Worm (Caenorhabditis elegans): Measurements from ENCODE around the gene let-70.

The let-70 gene

ce11 chrIV:11082789-11083235 lies 759 bp upstream of the let-70 start (continued):
- TF ChIP-seq ama-1 (optimal IDR thresholded peaks at IDR 0.05), result peak; percentile 24
- peak in 1 of 2 experiments; percentile 40 for TF ChIP-seq ama-1 (GFP tag; optimal IDR thresholded peaks at IDR 0.05)
- TF ChIP-seq F22D6.2 (tag; optimal IDR thresholded peaks at IDR 0.05), result peak; percentile 64
- TF ChIP-seq ceh-40 (GFP tag; IDR thresholded peaks at IDR 0.05), result no peak
- TF ChIP-seq lsl-1 (GFP tag; optimal IDR thresholded peaks at IDR 0.05), result no peak
- peak; percentile 30; the same call in 1 of the 2 replicates for TF ChIP-seq bed-2 (GFP tag; IDR thresholded peaks at IDR 0.05)
- TF ChIP-seq nhr-80 (tag; optimal IDR thresholded peaks at IDR 0.05), result peak; percentile 75
- TF ChIP-seq die-1 (tag; optimal IDR thresholded peaks at IDR 0.05), result peak; percentile 70
- TF ChIP-seq sdz-38 (tag; optimal IDR thresholded peaks at IDR 0.05), result no peak
- no peak for TF ChIP-seq fkh-3 (tag; optimal IDR thresholded peaks at IDR 0.05)
- TF ChIP-seq unc-62 (GFP tag; optimal IDR thresholded peaks at IDR 0.05), result peak; percentile 53
- TF ChIP-seq Y53F4B.3 (GFP tag; IDR thresholded peaks at IDR 0.05), result no peak
- TF ChIP-seq egrh-3 (GFP tag; IDR thresholded peaks at IDR 0.05), result no peak
- peak; percentile 78; the same call in 1 of the 2 replicates for TF ChIP-seq egl-18 (GFP tag; IDR thresholded peaks at IDR 0.05)
- TF ChIP-seq tlf-1 (GFP tag; optimal IDR thresholded peaks at IDR 0.05), result peak; percentile 81
- no peak for TF ChIP-seq B0019.2 (GFP tag; conservative IDR thresholded peaks at IDR 0.05)
- no peak for TF ChIP-seq attf-3 (GFP tag; conservative IDR thresholded peaks at IDR 0.05)
- 0 out of 2 replicates have a peak, but pooled peaks have one; percentile 6 for TF ChIP-seq hsf-1 (GFP tag; IDR thresholded peaks at IDR 0.05)
- peak; percentile 69; the same call in 1 of the 2 replicates for TF ChIP-seq lin-26 (GFP tag; IDR thresholded peaks at IDR 0.05)
- TF ChIP-seq B0035.1 (tag; optimal IDR thresholded peaks at IDR 0.05), result peak; percentile 46
- peak; percentile 54; the same call in 1 of the 2 replicates for TF ChIP-seq Y95B8A.8 (GFP tag; IDR thresholded peaks at IDR 0.05)
- no peak for TF ChIP-seq rpc-1 (optimal IDR thresholded peaks at IDR 0.05)
- TF ChIP-seq rpc-1 (tag; optimal IDR thresholded peaks at IDR 0.05), result no peak
- TF ChIP-seq D2030.7 (GFP tag; IDR thresholded peaks at IDR 0.05), result no peak
- TF ChIP-seq hlh-12 (tag; optimal IDR thresholded peaks at IDR 0.05), result no peak
- TF ChIP-seq T26A5.8 (tag; optimal IDR thresholded peaks at IDR 0.05), result no peak
- TF ChIP-seq madf-10 (tag; optimal IDR thresholded peaks at IDR 0.05), result peak; percentile 84
- no peak for TF ChIP-seq madf-8 (GFP tag; conservative IDR thresholded peaks at IDR 0.05)
- no peak for TF ChIP-seq lag-1 (GFP tag; IDR thresholded peaks at IDR 0.05)
- TF ChIP-seq xnd-1 (tag; optimal IDR thresholded peaks at IDR 0.05), result no peak
- TF ChIP-seq F33H1.4 (GFP tag; IDR thresholded peaks at IDR 0.05), result peak; percentile 62
- peak; percentile 85 to 87 for TF ChIP-seq let-607 (tag; optimal IDR thresholded peaks at IDR 0.05)
- peak; percentile 74 for TF ChIP-seq nhr-90 (tag; optimal IDR thresholded peaks at IDR 0.05)
- peak; percentile 57 for TF ChIP-seq lin-54 (GFP tag; optimal IDR thresholded peaks at IDR 0.05)
- peak; percentile 59 for TF ChIP-seq T07F8.4 (tag; optimal IDR thresholded peaks at IDR 0.05)
- TF ChIP-seq mcd-1 (GFP tag; IDR thresholded peaks at IDR 0.05), result peak; percentile 82
- peak; percentile 46 for TF ChIP-seq ceh-79 (tag; optimal IDR thresholded peaks at IDR 0.05)
- peak; percentile 81 for TF ChIP-seq ztf-22 (GFP tag; optimal IDR thresholded peaks at IDR 0.05)
- 0 out of 2 replicates have a peak, but pooled peaks have one; percentile 60 for TF ChIP-seq let-526 (GFP tag; IDR thresholded peaks at IDR 0.05)
- no peak for TF ChIP-seq sea-2 (GFP tag; IDR thresholded peaks at IDR 0.05)
- TF ChIP-seq nhr-120 (GFP tag; IDR thresholded peaks at IDR 0.05), result no peak
- TF ChIP-seq B0336.3 (GFP tag; IDR thresholded peaks at IDR 0.05), result peak; percentile 89
- TF ChIP-seq F49E8.2 (tag; optimal IDR thresholded peaks at IDR 0.05; ENCODE audit: insufficient read depth), result no peak
- TF ChIP-seq K12H6.12 (tag; optimal IDR thresholded peaks at IDR 0.05), result peak; percentile 90
- TF ChIP-seq hlh-26 (GFP tag; conservative IDR thresholded peaks at IDR 0.05), result no peak
- TF ChIP-seq ets-4 (GFP tag; optimal IDR thresholded peaks at IDR 0.05), result peak; percentile 73
- TF ChIP-seq gei-17 (GFP tag; optimal IDR thresholded peaks at IDR 0.05), result peak; percentile 2
- TF ChIP-seq lir-1 (GFP tag; conservative IDR thresholded peaks at IDR 0.05), result peak; percentile 97
- TF ChIP-seq rcor-1 (GFP tag; IDR thresholded peaks at IDR 0.05), result peak; percentile 63
- TF ChIP-seq ztf-26 (tag; optimal IDR thresholded peaks at IDR 0.05), result peak; percentile 81

All from whole organism, young adult.